Worm (Caenorhabditis elegans): ENCODE measurements around the gene fbxa-7.
"Not testable (repeated sequence)": the region's sequence is repeated elsewhere in the genome, so short reads cannot be mapped to it uniquely, and the experiment has no call there.

The fbxa-7 gene

ce11 chrIII:2261353-2261752 lies 10.1 kb upstream of the fbxa-7 start, which contains the start of gene fbxa-42:
Gene fbxa-42, minus strand, starts transcription at chrIII:2261453.
- TF ChIP-seq K12H6.12 (tag; optimal IDR thresholded peaks at IDR 0.05); lin-40 (tag; optimal IDR thresholded peaks at IDR 0.05); attf-6 (GFP tag; IDR thresholded peaks at IDR 0.05): not testable (repeated sequence)

ce11 chrIII:2259329-2259728 lies 8.1 kb upstream of the fbxa-7 start:
- TF ChIP-seq sdz-38 (tag; optimal IDR thresholded peaks at IDR 0.05) (no peak), aptf-2 (GFP tag; conservative IDR thresholded peaks at IDR 0.05) (no peak)

ce11 chrIII:2258863-2259262 lies 7.6 kb upstream of the fbxa-7 start, which contains the start of gene fbxa-43:
Gene fbxa-43, minus strand, starts transcription at chrIII:2258963.
- TF ChIP-seq snpc-1.3 (tag; optimal IDR thresholded peaks at IDR 0.05; ENCODE audit: insufficient read depth): no peak

ce11 chrIII:2255522-2255921 lies 4.3 kb upstream of the fbxa-7 start, which contains the start of gene fbxa-71:
Gene fbxa-71, plus strand, starts transcription at chrIII:2255822.
- no peak for TF ChIP-seq Y53F4B.3 (GFP tag; IDR thresholded peaks at IDR 0.05)
- TF ChIP-seq bed-1 (GFP tag; IDR thresholded peaks at IDR 0.05): no peak
- no peak for TF ChIP-seq F10E7.11 (tag; optimal IDR thresholded peaks at IDR 0.05)
- no peak for TF ChIP-seq F22D6.2 (tag; optimal IDR thresholded peaks at IDR 0.05)
- TF ChIP-seq Y67H2A.10 (GFP tag; conservative IDR thresholded peaks at IDR 0.05): no peak
- TF ChIP-seq tbx-9 (tag; optimal IDR thresholded peaks at IDR 0.05; ENCODE audit: borderline replicate concordance): no peak
- no peak for TF ChIP-seq nhr-80 (tag; optimal IDR thresholded peaks at IDR 0.05)
- TF ChIP-seq him-1 (tag; optimal IDR thresholded peaks at IDR 0.05): no peak
- TF ChIP-seq hmg-1.2 (GFP tag; IDR thresholded peaks at IDR 0.05): no peak
- no peak for TF ChIP-seq mcd-1 (GFP tag; IDR thresholded peaks at IDR 0.05)

ce11 chrIII:2253027-2253499 lies 1.8 kb upstream of the fbxa-7 start, which contains the start of gene fbxa-73:
Gene fbxa-73, plus strand, starts transcription at chrIII:2253449.
- no peak for TF ChIP-seq sea-2 (GFP tag; IDR thresholded peaks at IDR 0.05)
- TF ChIP-seq dox-1 (GFP tag; IDR thresholded peaks at IDR 0.05): no peak
- TF ChIP-seq Y53G8AR.9 (GFP tag; conservative IDR thresholded peaks at IDR 0.05): no peak
- no peak for TF ChIP-seq mcd-1 (GFP tag; IDR thresholded peaks at IDR 0.05)
- peak; percentile 26 for TF ChIP-seq nhr-80 (tag; optimal IDR thresholded peaks at IDR 0.05)
- TF ChIP-seq F23B12.7 (tag; optimal IDR thresholded peaks at IDR 0.05; ENCODE audit: insufficient read depth): no peak
- no peak for TF ChIP-seq B0019.2 (GFP tag; conservative IDR thresholded peaks at IDR 0.05)

- TF ChIP-seq F57A8.1 (GFP tag; optimal IDR thresholded peaks at IDR 0.05) (no peak), F55B11.4 (tag; optimal IDR thresholded peaks at IDR 0.05; ENCODE audit: borderline replicate concordance, insufficient read depth) (no peak)
Observed at ce11 chrIII:2245727-2246126, 5.5 kb downstream of the fbxa-7 start, which contains the start of gene srd-67. Gene srd-67, minus strand, starts transcription at chrIII:2245827.

ce11 chrIII:2243617-2244016 lies 7.6 kb downstream of the fbxa-7 start:
- TF ChIP-seq pbrm-1 (GFP tag; IDR thresholded peaks at IDR 0.05) (no peak), egl-44 (GFP tag; IDR thresholded peaks at IDR 0.05) (no peak), madf-3 (GFP tag; IDR thresholded peaks at IDR 0.05) (no peak), hlh-26 (GFP tag; conservative IDR thresholded peaks at IDR 0.05) (no peak), cebp-2 (GFP tag; IDR thresholded peaks at IDR 0.05) (no peak), nfya-1 (tag; optimal IDR thresholded peaks at IDR 0.05; ENCODE audit: borderline replicate concordance, insufficient read depth) (no peak), T07F8.4 (tag; optimal IDR thresholded peaks at IDR 0.05) (no peak), B0035.1 (tag; optimal IDR thresholded peaks at IDR 0.05) (no peak)
